Worm (Caenorhabditis elegans) whole organism, L2 larva: ENCODE results near the gene pmp-2.

Experiments used
- C34F6.9 ChIP-seq: fragments of 150-350 bp; optimal IDR thresholded peaks from 2 replicates; lab custom pipeline; 2014; ENCODE audit warnings: missing biosample characterization, missing genetic modification characterization
- F13H6.1 ChIP-seq: sonication (generic microtip); optimal IDR thresholded peaks from 2 replicates; lab custom pipeline; 2016; ENCODE audit warnings: missing genetic modification characterization, missing compliant biosample characterization
- R02D3.7 ChIP-seq: fragments of 150-350 bp; optimal IDR thresholded peaks from 2 replicates; lab custom pipeline; 2014; ENCODE audit warnings: missing biosample characterization, missing genetic modification characterization
- Y55F3AM.14 ChIP-seq: fragments of 200-800 bp; sonication (Bioruptor generic); optimal IDR thresholded peaks from 2 replicates; lab custom pipeline; 2018; ENCODE audit warnings: mild to moderate bottlenecking, missing genetic modification characterization, missing compliant biosample characterization
- ZK546.5 ChIP-seq: sonication (generic microtip); optimal IDR thresholded peaks from 2 replicates; lab custom pipeline; 2017; ENCODE audit warnings: missing biosample characterization, missing genetic modification characterization
- alr-1 ChIP-seq: fragments of 150-350 bp; optimal IDR thresholded peaks from 2 replicates; lab custom pipeline; 2014; ENCODE audit warnings: missing biosample characterization, missing genetic modification characterization
- aly-2 ChIP-seq: fragments of 150-350 bp; optimal IDR thresholded peaks from 2 replicates; lab custom pipeline; 2014; ENCODE audit warnings: missing biosample characterization, missing genetic modification characterization
- ama-1 ChIP-seq: fragments of 150-350 bp; optimal IDR thresholded peaks from 2 replicates; lab custom pipeline; 2018; ENCODE audit warnings: inconsistent platforms
- blmp-1 ChIP-seq: sonication (generic microtip); optimal IDR thresholded peaks from 2 replicates; lab custom pipeline; 2017; ENCODE audit warnings: missing genetic modification characterization, mild to moderate bottlenecking, missing compliant biosample characterization, antibody characterized with exemption, moderate library complexity; ENCODE audit not compliant: insufficient read depth
- ceh-16 ChIP-seq: fragments of 150-350 bp; optimal IDR thresholded peaks from 2 replicates; lab custom pipeline; 2014; ENCODE audit warnings: missing biosample characterization, missing genetic modification characterization
- ceh-82 ChIP-seq: fragments of 150-350 bp; optimal IDR thresholded peaks from 2 replicates; lab custom pipeline; 2014; ENCODE audit warnings: missing biosample characterization, missing genetic modification characterization
- crh-2 ChIP-seq: sonication (generic microtip); optimal IDR thresholded peaks from 2 replicates; lab custom pipeline; 2017; ENCODE audit warnings: missing biosample characterization, missing genetic modification characterization
- dmd-4 ChIP-seq: sonication (generic microtip); optimal IDR thresholded peaks from 2 replicates; lab custom pipeline; 2017; ENCODE audit warnings: missing biosample characterization, missing genetic modification characterization
- egl-27 ChIP-seq: sonication (generic microtip); optimal IDR thresholded peaks from 3 replicates; lab custom pipeline; 2017; ENCODE audit warnings: missing biosample characterization, missing genetic modification reagents, missing genetic modification characterization
- elt-1 ChIP-seq: fragments of 150-350 bp; optimal IDR thresholded peaks from 2 replicates; lab custom pipeline; 2014; ENCODE audit warnings: missing biosample characterization, missing genetic modification characterization
- elt-3 ChIP-seq: sonication (generic microtip); optimal IDR thresholded peaks from 2 replicates; lab custom pipeline; 2017; ENCODE audit warnings: missing biosample characterization, missing genetic modification characterization
- fos-1 ChIP-seq: fragments of 150-350 bp; optimal IDR thresholded peaks from 2 replicates; lab custom pipeline; 2014; ENCODE audit warnings: missing biosample characterization, missing genetic modification characterization
- gmeb-1 ChIP-seq: fragments of 150-350 bp; optimal IDR thresholded peaks from 2 replicates; lab custom pipeline; 2014; ENCODE audit warnings: missing biosample characterization, missing genetic modification characterization
- lin-11 ChIP-seq: fragments of 150-350 bp; sonication (generic microtip); optimal IDR thresholded peaks from 2 replicates; lab custom pipeline; 2014; ENCODE audit warnings: missing biosample characterization, missing genetic modification characterization, inconsistent platforms, mixed read lengths
- lin-13 ChIP-seq: fragments of 150-350 bp; optimal IDR thresholded peaks from 2 replicates; lab custom pipeline; 2014; ENCODE audit warnings: missing biosample characterization, missing genetic modification reagents, missing genetic modification characterization
- lin-39 ChIP-seq: fragments of 150-350 bp; optimal IDR thresholded peaks from 2 replicates; lab custom pipeline; 2014; ENCODE audit warnings: missing biosample characterization, missing genetic modification reagents, missing genetic modification characterization
- lsy-2 ChIP-seq, 2 experiments: fragments of 150-350 bp in 1 of 2; sonication (generic microtip) in 1 of 2; optimal IDR thresholded peaks; 2 replicates each; lab custom pipeline; 2014 to 2017; ENCODE audit warnings: missing biosample characterization in 2 of 2, missing genetic modification characterization in 2 of 2
- mab-5 ChIP-seq: fragments of 150-350 bp; optimal IDR thresholded peaks from 2 replicates; lab custom pipeline; 2014; ENCODE audit warnings: missing biosample characterization, missing genetic modification characterization
- mbf-1 ChIP-seq: sonication (generic microtip); optimal IDR thresholded peaks from 2 replicates; lab custom pipeline; 2017; ENCODE audit warnings: missing biosample characterization, missing genetic modification characterization
- mdl-1 ChIP-seq, 2 experiments: fragments of 150-350 bp in 1 of 2; sonication (generic microtip) in 1 of 2; optimal IDR thresholded peaks; 2 replicates each; lab custom pipeline; 2017; ENCODE audit warnings: missing biosample characterization in 2 of 2, missing genetic modification characterization in 2 of 2
- nhr-10 ChIP-seq: sonication (generic microtip); optimal IDR thresholded peaks from 2 replicates; lab custom pipeline; 2017; ENCODE audit warnings: missing biosample characterization, missing genetic modification characterization
- nhr-11 ChIP-seq: fragments of 150-350 bp; optimal IDR thresholded peaks from 2 replicates; lab custom pipeline; 2014; ENCODE audit warnings: missing biosample characterization, missing genetic modification characterization
- nhr-12 ChIP-seq: fragments of 150-350 bp; optimal IDR thresholded peaks from 2 replicates; lab custom pipeline; 2014; ENCODE audit warnings: missing biosample characterization, missing genetic modification characterization
- nhr-129 ChIP-seq: fragments of 150-350 bp; optimal IDR thresholded peaks from 2 replicates; lab custom pipeline; 2014; ENCODE audit warnings: missing biosample characterization, missing genetic modification characterization
- nhr-21 ChIP-seq: fragments of 150-350 bp; optimal IDR thresholded peaks from 2 replicates; lab custom pipeline; 2014; ENCODE audit warnings: missing biosample characterization, missing genetic modification characterization
- nhr-23 ChIP-seq: fragments of 150-350 bp; optimal IDR thresholded peaks from 2 replicates; lab custom pipeline; 2014; ENCODE audit warnings: missing biosample characterization, missing genetic modification reagents, missing genetic modification characterization
- nhr-237 ChIP-seq: fragments of 150-350 bp; optimal IDR thresholded peaks from 2 replicates; lab custom pipeline; 2014; ENCODE audit warnings: missing biosample characterization, missing genetic modification characterization
- nhr-25 ChIP-seq: fragments of 150-350 bp; sonication (generic microtip); optimal IDR thresholded peaks from 3 replicates; lab custom pipeline; 2014; ENCODE audit warnings: missing biosample characterization, missing genetic modification characterization
- nhr-6 ChIP-seq: fragments of 150-350 bp; optimal IDR thresholded peaks from 2 replicates; lab custom pipeline; 2014; ENCODE audit warnings: missing biosample characterization, missing genetic modification characterization
- nhr-77 ChIP-seq: fragments of 150-350 bp; optimal IDR thresholded peaks from 2 replicates; lab custom pipeline; 2014; ENCODE audit warnings: missing biosample characterization, missing genetic modification characterization
- peb-1 ChIP-seq: fragments of 150-350 bp; optimal IDR thresholded peaks from 2 replicates; lab custom pipeline; 2014; ENCODE audit warnings: missing biosample characterization, missing genetic modification characterization
- sem-4 ChIP-seq: fragments of 150-350 bp; optimal IDR thresholded peaks from 2 replicates; lab custom pipeline; 2014; ENCODE audit warnings: missing biosample characterization, missing genetic modification reagents, missing genetic modification characterization
- skn-1 ChIP-seq: sonication (generic microtip); optimal IDR thresholded peaks from 2 replicates; lab custom pipeline; 2017; ENCODE audit warnings: missing biosample characterization, missing genetic modification characterization
- sma-3 ChIP-seq: sonication (generic microtip); optimal IDR thresholded peaks from 2 replicates; lab custom pipeline; 2016; ENCODE audit warnings: missing genetic modification reagents, missing genetic modification characterization, missing compliant biosample characterization
- sma-9 ChIP-seq, 2 experiments: fragments of 150-350 bp in 1 of 2; sonication (generic microtip) in 1 of 2; optimal IDR thresholded peaks; 2 replicates each; lab custom pipeline; 2014 to 2016; ENCODE audit warnings: missing genetic modification characterization in 2 of 2, mild to moderate bottlenecking in 1 of 2, missing biosample characterization in 1 of 2, missing compliant biosample characterization in 1 of 2, missing genetic modification reagents in 1 of 2, moderate library complexity in 1 of 2
- snpc-4 ChIP-seq: fragments of 150-350 bp; optimal IDR thresholded peaks from 2 replicates; lab custom pipeline; 2014; ENCODE audit warnings: missing biosample characterization, missing genetic modification characterization
- unc-39 ChIP-seq: fragments of 150-350 bp; optimal IDR thresholded peaks from 2 replicates; lab custom pipeline; 2014; ENCODE audit warnings: missing biosample characterization, missing genetic modification characterization
- unc-55 ChIP-seq: fragments of 150-350 bp; sonication (generic microtip); optimal IDR thresholded peaks from 3 replicates; lab custom pipeline; 2014; ENCODE audit warnings: missing biosample characterization, missing genetic modification reagents, missing genetic modification characterization
- unc-62 ChIP-seq: fragments of 150-350 bp; optimal IDR thresholded peaks from 2 replicates; lab custom pipeline; 2014; ENCODE audit warnings: missing biosample characterization, missing genetic modification reagents, missing genetic modification characterization
- zag-1 ChIP-seq: fragments of 150-350 bp; optimal IDR thresholded peaks from 2 replicates; lab custom pipeline; 2014; ENCODE audit warnings: missing biosample characterization, missing genetic modification characterization
- ztf-1 ChIP-seq: fragments of 200-800 bp; sonication (Bioruptor generic); conservative IDR thresholded peaks from 2 replicates; pipeline ENCODE4 v1.3.6; 2022; ENCODE audit warnings: missing genetic modification characterization, missing compliant biosample characterization
- ztf-11 ChIP-seq: sonication (generic microtip); optimal IDR thresholded peaks from 2 replicates; lab custom pipeline; 2017; ENCODE audit warnings: missing biosample characterization, missing genetic modification characterization
- ztf-4 ChIP-seq: fragments of 150-350 bp; optimal IDR thresholded peaks from 2 replicates; lab custom pipeline; 2014; ENCODE audit warnings: missing biosample characterization, missing genetic modification characterization

pmp-2 gene

ce11 chrII:6897507-6897906, 9.9 kb upstream of the pmp-2 start, which contains the start of gene C44B7.11:
C44B7.11 (minus strand) TSS chrII:6897540.
- no peak for TF ChIP-seq ZK546.5 (tag; lab: Kevin White, UChicago)
- TF ChIP-seq fos-1: peak; percentile 52

DNA sequence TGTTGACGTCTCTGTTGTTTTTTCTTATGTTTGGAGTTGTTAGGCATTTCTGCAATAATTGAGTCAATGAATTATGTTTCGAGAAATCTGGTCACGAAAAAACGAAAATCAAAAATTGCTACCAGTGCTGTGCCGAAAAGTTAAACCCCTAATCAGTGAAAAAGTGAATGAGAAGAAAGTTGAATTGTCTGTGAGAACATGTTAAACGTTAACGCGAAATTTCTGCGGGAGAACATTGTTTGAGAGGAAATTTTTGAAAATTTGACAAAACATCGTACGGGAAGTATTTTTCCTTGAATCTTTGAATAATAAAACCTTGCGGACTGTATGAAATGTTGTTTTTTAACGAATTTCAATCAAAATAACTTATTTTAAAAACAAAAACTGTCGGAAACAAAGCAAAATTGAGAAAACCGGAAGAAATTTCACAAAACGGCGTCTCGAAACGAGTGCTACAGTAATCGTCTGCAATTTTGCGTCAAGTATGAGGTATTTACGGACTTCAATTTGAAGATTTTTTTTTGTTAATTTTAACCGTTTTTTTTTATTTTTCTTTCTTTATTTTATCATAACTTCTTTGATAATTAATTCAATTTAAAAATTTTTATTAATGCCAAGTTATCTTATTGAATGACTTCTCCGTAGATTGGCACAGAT, 6.1 kb upstream of the pmp-2 start, which contains the start of gene adal-1:
Gene adal-1, minus strand, starts transcription at position 51 of the 657 bp plus-strand sequence.
- TF ChIP-seq lsy-2 (tag; optimal IDR thresholded peaks at IDR 0.05; lab: Kevin White, UChicago) (peak in 1 of 2 experiments; percentile 35), ceh-82 (no peak)

DNA sequence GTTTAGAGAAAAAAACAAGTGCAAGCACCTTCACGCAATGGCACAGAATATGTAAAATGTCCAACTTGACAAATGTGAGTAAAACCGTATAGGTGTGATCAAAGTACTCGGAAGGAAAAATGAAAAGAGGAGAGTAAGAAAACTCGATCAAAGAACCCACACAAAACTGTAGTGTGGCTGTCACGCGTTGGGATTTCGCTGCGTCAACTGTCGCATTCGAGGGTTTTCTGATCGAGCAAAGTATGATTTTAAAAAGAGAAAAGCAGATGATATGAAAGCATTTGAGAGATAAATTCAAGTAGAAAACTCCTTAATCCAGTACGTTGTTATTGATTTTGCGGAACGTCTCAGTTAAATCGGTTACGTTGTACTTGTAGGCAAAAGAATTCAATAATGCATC, 4.2 kb upstream of the pmp-2 start:
- no peak for TF ChIP-seq unc-39
- peak; percentile 50 for TF ChIP-seq gmeb-1 (tag; lab: Kevin White, UChicago)
- peak; percentile 64 for TF ChIP-seq fos-1
- no peak for TF ChIP-seq ztf-1
- no peak for TF ChIP-seq elt-3 (tag; lab: Kevin White, UChicago)
- peak; percentile 11 for TF ChIP-seq C34F6.9 (tag; lab: Kevin White, UChicago)
- no peak for TF ChIP-seq peb-1
- TF ChIP-seq sma-3: peak; percentile 74
- TF ChIP-seq lin-11: no peak
- TF ChIP-seq F13H6.1: peak; percentile 68
- peak; percentile 73 for TF ChIP-seq blmp-1 (tag; lab: Kevin White, UChicago)
- TF ChIP-seq sem-4 (tag; lab: Kevin White, UChicago): no peak
- TF ChIP-seq nhr-6 (tag; lab: Kevin White, UChicago): peak; percentile 47
- no peak for TF ChIP-seq mbf-1 (tag; lab: Kevin White, UChicago)
- no peak for TF ChIP-seq snpc-4 (tag; lab: Kevin White, UChicago)
- no peak for TF ChIP-seq dmd-4 (tag; lab: Kevin White, UChicago)
- TF ChIP-seq nhr-12: no peak
- TF ChIP-seq sma-9 (GFP tag; optimal IDR thresholded peaks at IDR 0.05; lab: Kevin White, UChicago): peak; percentile 87
- TF ChIP-seq sma-9 (tag; optimal IDR thresholded peaks at IDR 0.05; lab: Kevin White, UChicago): no peak
- peak; percentile 36 for TF ChIP-seq nhr-25 (tag; lab: Kevin White, UChicago)
- no peak for TF ChIP-seq nhr-10
- no peak for TF ChIP-seq R02D3.7 (tag; lab: Kevin White, UChicago)
- no peak for TF ChIP-seq nhr-11
- no peak for TF ChIP-seq aly-2 (tag; lab: Kevin White, UChicago)
- TF ChIP-seq ama-1: peak; percentile 59
- TF ChIP-seq ztf-11: no peak
- TF ChIP-seq mab-5: no peak
- peak; percentile 89 for TF ChIP-seq nhr-129
- no peak for TF ChIP-seq alr-1 (tag; lab: Kevin White, UChicago)
- no peak for TF ChIP-seq ZK546.5 (tag; lab: Kevin White, UChicago)
- no peak for TF ChIP-seq egl-27 (tag; lab: Kevin White, UChicago)
- no peak for TF ChIP-seq elt-1 (tag; lab: Kevin White, UChicago)
- TF ChIP-seq lin-39 (tag; lab: Kevin White, UChicago): no peak
- TF ChIP-seq skn-1: no peak
- no peak for TF ChIP-seq unc-55
- peak in 1 of 2 experiments; percentile 47 for TF ChIP-seq lsy-2 (tag; optimal IDR thresholded peaks at IDR 0.05; lab: Kevin White, UChicago)
- TF ChIP-seq ztf-4 (tag; lab: Kevin White, UChicago): no peak
- TF ChIP-seq crh-2: peak; percentile 60
- TF ChIP-seq Y55F3AM.14 (GFP tag; lab: Kevin White, UChicago): peak; percentile 6
- TF ChIP-seq nhr-23 (tag; lab: Kevin White, UChicago): no peak
- no peak for TF ChIP-seq zag-1
- TF ChIP-seq lin-13 (GFP tag; lab: Kevin White, UChicago): no peak
- no peak for TF ChIP-seq ceh-82
- no peak for TF ChIP-seq nhr-77 (tag; lab: Kevin White, UChicago)
- TF ChIP-seq ceh-16 (tag; lab: Kevin White, UChicago): no peak
- TF ChIP-seq mdl-1 (tag; optimal IDR thresholded peaks at IDR 0.05; lab: Kevin White, UChicago): peak in 1 of 2 experiments; percentile 42
- peak; percentile 78 for TF ChIP-seq nhr-21 (tag; lab: Kevin White, UChicago)
- no peak for TF ChIP-seq nhr-237
- no peak for TF ChIP-seq unc-62 (GFP tag; lab: Kevin White, UChicago)
- TF ChIP-seq, all 48 proteins: peak for 16
